Fruit fly (Drosophila melanogaster): ENCODE data around the gene Sfp26Ad.

The Sfp26Ad gene

dm6 chr2L:5892762-5893161 lies 50.3 kb downstream of the Sfp26Ad start, which contains the start of gene Acp26Ab:
Acp26Ab (minus strand) TSS chr2L:5892862.
- TF ChIP-seq Snoo (tag; optimal IDR thresholded peaks at IDR 0.05) (no peak), CG32121 (GFP tag; IDR thresholded peaks at IDR 0.05) (no peak), CG8159 (tag; optimal IDR thresholded peaks at IDR 0.05) (no peak), Pif1A (GFP tag; optimal IDR thresholded peaks at IDR 0.05) (no peak), CG13204 (GFP tag; optimal IDR thresholded peaks at IDR 0.05) (no peak), CG9948 (tag; optimal IDR thresholded peaks at IDR 0.05) (no peak)
